Worm (Caenorhabditis elegans): ENCODE data around the gene B0457.2.

- no peak for TF ChIP-seq ceh-36 (tag; optimal IDR thresholded peaks at IDR 0.05)
- no peak for TF ChIP-seq ama-1 (optimal IDR thresholded peaks at IDR 0.05)
- TF ChIP-seq hnd-1 (tag; optimal IDR thresholded peaks at IDR 0.05) = no peak
- TF ChIP-seq B0310.2 (tag; optimal IDR thresholded peaks at IDR 0.05) = no peak
- no peak for TF ChIP-seq ets-7 (tag; optimal IDR thresholded peaks at IDR 0.05)
- TF ChIP-seq scrt-1 (GFP tag; IDR thresholded peaks at IDR 0.05) = no peak
- TF ChIP-seq pes-1 (GFP tag; IDR thresholded peaks at IDR 0.05) = no peak
- no peak for TF ChIP-seq sea-1 (GFP tag; conservative IDR thresholded peaks at IDR 0.05)
- no peak for TF ChIP-seq tbx-37 (GFP tag; conservative IDR thresholded peaks at IDR 0.05)
These were observed 4.9 kb downstream of the B0457.2 start for ce11 chrII:8921456-8921855.

All from whole organism, early embryonic.